Worm (Caenorhabditis elegans) whole organism, L1 larva: ENCODE measurements around the gene glb-31.
A peak's percentile ranks its signal among the peaks of the same experiment; 100 is the strongest.

Experiments
- C16A3.4 ChIP-seq: fragments of 150-350 bp; optimal IDR thresholded peaks from 2 replicates; lab custom pipeline; 2014; ENCODE audit warnings: missing biosample characterization, missing genetic modification characterization
- alr-1 ChIP-seq: fragments of 200-800 bp; sonication (Bioruptor generic); optimal IDR thresholded peaks from 2 replicates; lab custom pipeline; 2018; ENCODE audit warnings: borderline replicate concordance, mild to moderate bottlenecking, missing genetic modification characterization, missing compliant biosample characterization
- aly-2 ChIP-seq: fragments of 150-350 bp; optimal IDR thresholded peaks from 2 replicates; lab custom pipeline; 2014; ENCODE audit warnings: missing biosample characterization, missing genetic modification characterization
- ama-1 ChIP-seq: fragments of 150-350 bp; optimal IDR thresholded peaks from 2 replicates; lab custom pipeline; 2014
- blmp-1 ChIP-seq: fragments of 150-350 bp; optimal IDR thresholded peaks from 2 replicates; lab custom pipeline; 2014; ENCODE audit warnings: missing biosample characterization, missing genetic modification characterization
- ceh-8 ChIP-seq: fragments of 200-800 bp; sonication (Bioruptor generic); optimal IDR thresholded peaks from 2 replicates; lab custom pipeline; 2018; ENCODE audit warnings: mild to moderate bottlenecking, missing genetic modification characterization, moderate library complexity, missing compliant biosample characterization
- ceh-82 ChIP-seq, 3 experiments: fragments of 150-350 bp in 1 of 3; sonication (generic microtip) in 2 of 3; optimal IDR thresholded peaks; 2 replicates each; lab custom pipeline; 2014 to 2017; ENCODE audit warnings: missing biosample characterization in 3 of 3, missing genetic modification characterization in 3 of 3
- ceh-90 ChIP-seq: sonication (generic microtip); optimal IDR thresholded peaks from 2 replicates; lab custom pipeline; 2016; ENCODE audit warnings: missing genetic modification characterization, missing compliant biosample characterization
- ces-1 ChIP-seq: fragments of 150-350 bp; optimal IDR thresholded peaks from 2 replicates; lab custom pipeline; 2014; ENCODE audit warnings: missing biosample characterization, missing genetic modification reagents, missing genetic modification characterization
- dpl-1 ChIP-seq, 3 experiments: fragments of 150-350 bp in 2 of 3; sonication (generic microtip) in 1 of 3; optimal IDR thresholded peaks; 2 replicates each; lab custom pipeline; 2014 to 2017; ENCODE audit warnings: missing biosample characterization in 3 of 3, missing genetic modification characterization in 3 of 3, missing genetic modification reagents in 3 of 3
- dsc-1 ChIP-seq: sonication (generic microtip); optimal IDR thresholded peaks from 2 replicates; lab custom pipeline; 2016; ENCODE audit warnings: mild to moderate bottlenecking, missing genetic modification characterization, missing compliant biosample characterization
- efl-3 ChIP-seq: fragments of 200-800 bp; sonication (Bioruptor generic); optimal IDR thresholded peaks from 2 replicates; lab custom pipeline; 2018; ENCODE audit warnings: mild to moderate bottlenecking, missing genetic modification characterization, missing compliant biosample characterization
- egl-13 ChIP-seq: sonication (generic microtip); optimal IDR thresholded peaks from 2 replicates; lab custom pipeline; 2016; ENCODE audit warnings: missing genotype, missing genetic modification reagents, missing genetic modification characterization, missing compliant biosample characterization
- elt-2 ChIP-seq: sonication (generic microtip); optimal IDR thresholded peaks from 2 replicates; lab custom pipeline; 2016; ENCODE audit warnings: missing genetic modification characterization, mild to moderate bottlenecking, inconsistent platforms, missing compliant biosample characterization, missing genetic modification reagents
- elt-3 ChIP-seq, 6 experiments: fragments of 150-350 bp in 1 of 6; sonication (generic microtip); optimal IDR thresholded peaks; 2 replicates each; lab custom pipeline; 2017 to 2018; ENCODE audit warnings: missing biosample characterization in 6 of 6, missing genetic modification characterization in 6 of 6, inconsistent platforms in 1 of 6
- ets-5 ChIP-seq: fragments of 200-800 bp; sonication (Bioruptor generic); IDR thresholded peaks from 2 replicates; pipeline ENCODE4 v1.3.6; 2022; ENCODE audit warnings: missing genetic modification characterization, missing compliant biosample characterization
- fkh-10 ChIP-seq: sonication (generic microtip); optimal IDR thresholded peaks from 2 replicates; lab custom pipeline; 2017; ENCODE audit warnings: missing biosample characterization, missing genetic modification reagents, missing genetic modification characterization
- fkh-4 ChIP-seq: sonication (generic microtip); optimal IDR thresholded peaks from 2 replicates; lab custom pipeline; 2016; ENCODE audit warnings: missing compliant biosample characterization, missing genetic modification characterization, borderline replicate concordance
- hlh-17 ChIP-seq: fragments of 200-800 bp; sonication (Bioruptor generic); optimal IDR thresholded peaks from 2 replicates; lab custom pipeline; 2018; ENCODE audit warnings: missing genetic modification characterization, mild to moderate bottlenecking, missing compliant biosample characterization, moderate library complexity, borderline replicate concordance
- hpl-2 ChIP-seq: fragments of 150-350 bp; optimal IDR thresholded peaks from 2 replicates; lab custom pipeline; 2014; ENCODE audit warnings: missing biosample characterization, missing genetic modification reagents, missing genetic modification characterization
- irx-1 ChIP-seq: sonication (generic microtip); optimal IDR thresholded peaks from 2 replicates; lab custom pipeline; 2016; ENCODE audit warnings: missing genetic modification characterization, missing compliant biosample characterization
- isw-1 ChIP-seq: fragments of 200-800 bp; sonication (Bioruptor generic); IDR thresholded peaks from 2 replicates; pipeline ENCODE4 v1.3.6; 2022; ENCODE audit warnings: missing genetic modification characterization, missing compliant biosample characterization
- jun-1 ChIP-seq: fragments of 150-350 bp; optimal IDR thresholded peaks from 2 replicates; lab custom pipeline; 2014; ENCODE audit warnings: missing biosample characterization, missing genetic modification reagents, missing genetic modification characterization
- lin-13 ChIP-seq: fragments of 150-350 bp; optimal IDR thresholded peaks from 2 replicates; lab custom pipeline; 2014; ENCODE audit warnings: missing biosample characterization, missing genetic modification reagents, missing genetic modification characterization
- lin-14 ChIP-seq: fragments of 200-800 bp; sonication (Bioruptor generic); optimal IDR thresholded peaks from 2 replicates; lab custom pipeline; 2018; ENCODE audit warnings: mild to moderate bottlenecking, missing genetic modification characterization, moderate library complexity, missing compliant biosample characterization
- lin-15B ChIP-seq: fragments of 150-350 bp; sonication (generic microtip); optimal IDR thresholded peaks from 3 replicates; lab custom pipeline; 2014; ENCODE audit warnings: missing biosample characterization, missing genetic modification characterization
- lir-3 ChIP-seq: sonication (generic microtip); optimal IDR thresholded peaks from 2 replicates; lab custom pipeline; 2016; ENCODE audit warnings: mild to moderate bottlenecking, missing genetic modification characterization, moderate library complexity, missing compliant biosample characterization; ENCODE audit not compliant: poor library complexity
- lsy-2 ChIP-seq, 2 experiments: fragments of 150-350 bp; optimal IDR thresholded peaks; 2 replicates each; lab custom pipeline; 2014; ENCODE audit warnings: missing biosample characterization in 2 of 2, missing genetic modification characterization in 2 of 2
- mef-2 ChIP-seq: fragments of 150-350 bp; optimal IDR thresholded peaks from 2 replicates; lab custom pipeline; 2014; ENCODE audit warnings: missing biosample characterization, missing genetic modification characterization
- mep-1 ChIP-seq: fragments of 150-350 bp; optimal IDR thresholded peaks from 2 replicates; lab custom pipeline; 2014; ENCODE audit warnings: missing biosample characterization, missing genetic modification characterization
- nhr-11 ChIP-seq: fragments of 150-350 bp; optimal IDR thresholded peaks from 2 replicates; lab custom pipeline; 2014; ENCODE audit warnings: missing biosample characterization, missing genetic modification characterization
- nhr-12 ChIP-seq: sonication (generic microtip); optimal IDR thresholded peaks from 2 replicates; lab custom pipeline; 2017; ENCODE audit warnings: missing biosample characterization, missing genetic modification characterization
- nhr-19 ChIP-seq: fragments of 200-800 bp; sonication (Bioruptor generic); conservative IDR thresholded peaks from 2 replicates; pipeline ENCODE4 v1.3.6; 2022; ENCODE audit warnings: missing genetic modification characterization, missing compliant biosample characterization
- nhr-20 ChIP-seq: sonication (generic microtip); optimal IDR thresholded peaks from 2 replicates; lab custom pipeline; 2016; ENCODE audit warnings: mild to moderate bottlenecking, missing genetic modification characterization, missing compliant biosample characterization
- nhr-28 ChIP-seq: fragments of 150-350 bp; optimal IDR thresholded peaks from 2 replicates; lab custom pipeline; 2014; ENCODE audit warnings: missing biosample characterization, missing genetic modification characterization
- nhr-71 ChIP-seq: sonication (generic microtip); optimal IDR thresholded peaks from 2 replicates; lab custom pipeline; 2016; ENCODE audit warnings: mild to moderate bottlenecking, missing genetic modification characterization, moderate library complexity, missing compliant biosample characterization
- nhr-76 ChIP-seq: sonication (generic microtip); optimal IDR thresholded peaks from 2 replicates; lab custom pipeline; 2017; ENCODE audit warnings: missing biosample characterization, missing genetic modification characterization
- nhr-77 ChIP-seq: fragments of 150-350 bp; optimal IDR thresholded peaks from 2 replicates; lab custom pipeline; 2014; ENCODE audit warnings: missing biosample characterization, missing genetic modification characterization
- nhr-84 ChIP-seq: sonication (generic microtip); optimal IDR thresholded peaks from 2 replicates; lab custom pipeline; 2017; ENCODE audit warnings: missing biosample characterization, missing genetic modification characterization
- pag-3 ChIP-seq: sonication (generic microtip); optimal IDR thresholded peaks from 2 replicates; lab custom pipeline; 2017; ENCODE audit warnings: missing genetic modification characterization, mild to moderate bottlenecking, missing compliant biosample characterization, antibody characterized with exemption, borderline replicate concordance; ENCODE audit not compliant: insufficient read depth
- pqm-1 ChIP-seq: sonication (generic microtip); optimal IDR thresholded peaks from 3 replicates; lab custom pipeline; 2017; ENCODE audit warnings: missing biosample characterization, missing genetic modification characterization
- skn-1 ChIP-seq: fragments of 150-350 bp; optimal IDR thresholded peaks from 2 replicates; lab custom pipeline; 2014; ENCODE audit warnings: missing biosample characterization, missing genetic modification characterization
- snpc-4 ChIP-seq: fragments of 150-350 bp; optimal IDR thresholded peaks from 2 replicates; lab custom pipeline; 2014; ENCODE audit warnings: missing biosample characterization, missing genetic modification characterization
- snu-23 ChIP-seq: sonication (generic microtip); optimal IDR thresholded peaks from 2 replicates; lab custom pipeline; 2016; ENCODE audit warnings: missing genetic modification characterization, missing compliant biosample characterization
- sox-4 ChIP-seq: sonication (generic microtip); optimal IDR thresholded peaks from 2 replicates; lab custom pipeline; 2016; ENCODE audit warnings: missing genetic modification characterization, missing compliant biosample characterization
- swsn-7 ChIP-seq: sonication (generic microtip); optimal IDR thresholded peaks from 2 replicates; lab custom pipeline; 2016; ENCODE audit warnings: missing genetic modification characterization, missing compliant biosample characterization
- tbx-2 ChIP-seq: sonication (generic microtip); optimal IDR thresholded peaks from 2 replicates; lab custom pipeline; 2016; ENCODE audit warnings: missing genetic modification characterization, missing compliant biosample characterization
- unc-130 ChIP-seq: fragments of 150-350 bp; optimal IDR thresholded peaks from 2 replicates; lab custom pipeline; 2017; ENCODE audit warnings: missing biosample characterization, missing genetic modification characterization, inconsistent platforms
- unc-30 ChIP-seq: sonication (generic microtip); optimal IDR thresholded peaks from 2 replicates; lab custom pipeline; 2017; ENCODE audit warnings: missing biosample characterization, missing genetic modification characterization
- zip-4 ChIP-seq: fragments of 200-800 bp; sonication (Bioruptor generic); optimal IDR thresholded peaks from 2 replicates; lab custom pipeline; 2018; ENCODE audit warnings: mild to moderate bottlenecking, missing genetic modification characterization, moderate library complexity, missing compliant biosample characterization
- ztf-11 ChIP-seq, 2 experiments: sonication (generic microtip); optimal IDR thresholded peaks; 2 replicates each; lab custom pipeline; 2016 to 2017; ENCODE audit warnings: missing genetic modification characterization in 2 of 2, missing biosample characterization in 1 of 2, missing compliant biosample characterization in 1 of 2
- ztf-4 ChIP-seq: fragments of 150-350 bp; optimal IDR thresholded peaks from 2 replicates; lab custom pipeline; 2014; ENCODE audit warnings: missing biosample characterization, missing genetic modification characterization

The glb-31 gene

ce11 chrII:1320412-1320811, 19.0 kb upstream of the glb-31 start (continued):
- TF ChIP-seq egl-13 (tag; lab: Kevin White, UChicago) (peak; percentile 82), aly-2 (peak; percentile 84), hpl-2 (peak; percentile 78), jun-1 (peak; percentile 93), nhr-84 (tag; lab: Kevin White, UChicago) (peak; percentile 72), ceh-90 (tag; lab: Kevin White, UChicago) (no peak), unc-130 (tag; lab: Kevin White, UChicago) (peak; percentile 91), mef-2 (tag; lab: Kevin White, UChicago) (peak; percentile 68), dsc-1 (peak; percentile 95), nhr-12 (tag; lab: Kevin White, UChicago) (no peak), lin-14 (GFP tag; lab: Kevin White, UChicago) (peak; percentile 96), nhr-11 (peak; percentile 79), pag-3 (tag; lab: Kevin White, UChicago) (no peak), lir-3 (tag; lab: Kevin White, UChicago) (peak; percentile 78), ama-1 (lab: Kevin White, UChicago) (peak; percentile 72), snpc-4 (tag; lab: Kevin White, UChicago) (peak; percentile 80), tbx-2 (tag; lab: Kevin White, UChicago) (peak; percentile 94), nhr-20 (peak; percentile 96), nhr-71 (tag; lab: Kevin White, UChicago) (peak; percentile 98), pqm-1 (tag; lab: Kevin White, UChicago) (peak; percentile 68), mep-1 (tag; lab: Kevin White, UChicago) (peak; percentile 97), lin-13 (GFP tag; lab: Kevin White, UChicago) (peak; percentile 98), fkh-4 (tag; lab: Kevin White, UChicago) (no peak), nhr-77 (tag; lab: Kevin White, UChicago) (peak; percentile 95), ets-5 (GFP tag; lab: Robert Waterston, UW) (no peak), skn-1 (tag; lab: Kevin White, UChicago) (peak; percentile 92), sox-4 (tag; lab: Kevin White, UChicago) (peak; percentile 75), ceh-8 (GFP tag; lab: Kevin White, UChicago) (peak; percentile 86), nhr-19 (GFP tag; lab: Robert Waterston, UW) (peak; percentile 96), C16A3.4 (peak; percentile 98), ces-1 (GFP tag; lab: Kevin White, UChicago) (no peak), nhr-76 (tag; lab: Kevin White, UChicago) (no peak), lsy-2 (tag; optimal IDR thresholded peaks at IDR 0.05; lab: Kevin White, UChicago) (peak; percentile 95 to 97), hlh-17 (GFP tag; lab: Kevin White, UChicago) (no peak), fkh-10 (GFP tag; lab: Kevin White, UChicago) (peak; percentile 84), ceh-82 (tag; optimal IDR thresholded peaks at IDR 0.05; lab: Kevin White, UChicago) (peak; percentile 96 to 98 (median 97)), lin-15B (peak; percentile 96), dpl-1 (GFP tag; optimal IDR thresholded peaks at IDR 0.05; lab: Kevin White, UChicago) (peak; percentile 98 to 99 (median 99))

- TF ChIP-seq pqm-1 (tag; lab: Kevin White, UChicago) (no peak), irx-1 (tag; lab: Kevin White, UChicago) (no peak), swsn-7 (tag; lab: Kevin White, UChicago) (no peak), lin-13 (GFP tag; lab: Kevin White, UChicago) (no peak), isw-1 (GFP tag; lab: Robert Waterston, UW) (no peak), zip-4 (GFP tag; lab: Kevin White, UChicago) (no peak), hlh-17 (GFP tag; lab: Kevin White, UChicago) (no peak), unc-30 (tag; lab: Kevin White, UChicago) (no peak), efl-3 (GFP tag; lab: Kevin White, UChicago) (no peak), ztf-4 (no peak), nhr-19 (GFP tag; lab: Robert Waterston, UW) (no peak), elt-2 (tag; lab: Kevin White, UChicago) (no peak), blmp-1 (tag; lab: Kevin White, UChicago) (peak; percentile 91), alr-1 (no peak), ces-1 (GFP tag; lab: Kevin White, UChicago) (no peak), nhr-28 (no peak), mef-2 (tag; lab: Kevin White, UChicago) (no peak), lin-15B (no peak), ceh-90 (tag; lab: Kevin White, UChicago) (no peak), dpl-1 (GFP tag; optimal IDR thresholded peaks at IDR 0.05; lab: Kevin White, UChicago) (peak in 2 of 3 experiments; percentile 25 to 28), ztf-11 (tag; optimal IDR thresholded peaks at IDR 0.05; lab: Kevin White, UChicago) (no peak), elt-3 (tag; optimal IDR thresholded peaks at IDR 0.05; lab: Kevin White, UChicago) (peak in 3 of 6 experiments; percentile 7 to 65 (median 17)), snu-23 (GFP tag; lab: Kevin White, UChicago) (peak; percentile 7)
Measured at ce11 chrII:1315245-1315644, 13.8 kb upstream of the glb-31 start.
